Worm (Caenorhabditis elegans) whole organism, L1 larva: ENCODE results near the gene pud-1.2.
"Not testable (repeated sequence)": the region's sequence is repeated elsewhere in the genome, so short reads cannot be mapped to it uniquely, and the experiment has no call there.

Experiments
- C04F5.9 ChIP-seq: sonication (generic microtip); optimal IDR thresholded peaks from 2 replicates; lab custom pipeline; 2016; ENCODE audit warnings: missing genetic modification characterization, missing compliant biosample characterization
- alr-1 ChIP-seq: fragments of 200-800 bp; sonication (Bioruptor generic); optimal IDR thresholded peaks from 2 replicates; lab custom pipeline; 2018; ENCODE audit warnings: borderline replicate concordance, mild to moderate bottlenecking, missing genetic modification characterization, missing compliant biosample characterization
- ceh-63 ChIP-seq: fragments of 200-800 bp; sonication (Bioruptor generic); optimal IDR thresholded peaks from 2 replicates; lab custom pipeline; 2018; ENCODE audit warnings: mild to moderate bottlenecking, missing genetic modification characterization, missing compliant biosample characterization
- ceh-8 ChIP-seq: fragments of 200-800 bp; sonication (Bioruptor generic); optimal IDR thresholded peaks from 2 replicates; lab custom pipeline; 2018; ENCODE audit warnings: mild to moderate bottlenecking, missing genetic modification characterization, moderate library complexity, missing compliant biosample characterization
- ceh-82 ChIP-seq, 3 experiments: fragments of 150-350 bp in 1 of 3; sonication (generic microtip) in 2 of 3; optimal IDR thresholded peaks; 2 replicates each; lab custom pipeline; 2014 to 2017; ENCODE audit warnings: missing biosample characterization in 3 of 3, missing genetic modification characterization in 3 of 3
- efl-3 ChIP-seq: fragments of 200-800 bp; sonication (Bioruptor generic); optimal IDR thresholded peaks from 2 replicates; lab custom pipeline; 2018; ENCODE audit warnings: mild to moderate bottlenecking, missing genetic modification characterization, missing compliant biosample characterization
- elt-2 ChIP-seq: sonication (generic microtip); optimal IDR thresholded peaks from 2 replicates; lab custom pipeline; 2016; ENCODE audit warnings: missing genetic modification characterization, mild to moderate bottlenecking, inconsistent platforms, missing compliant biosample characterization, missing genetic modification reagents
- ets-5 ChIP-seq: fragments of 200-800 bp; sonication (Bioruptor generic); IDR thresholded peaks from 2 replicates; pipeline ENCODE4 v1.3.6; 2022; ENCODE audit warnings: missing genetic modification characterization, missing compliant biosample characterization
- fkh-10 ChIP-seq: sonication (generic microtip); optimal IDR thresholded peaks from 2 replicates; lab custom pipeline; 2017; ENCODE audit warnings: missing biosample characterization, missing genetic modification reagents, missing genetic modification characterization
- fos-1 ChIP-seq: fragments of 150-350 bp; optimal IDR thresholded peaks from 2 replicates; lab custom pipeline; 2014; ENCODE audit warnings: missing biosample characterization, missing genetic modification characterization
- grh-1 ChIP-seq: fragments of 200-800 bp; sonication (Bioruptor generic); IDR thresholded peaks from 2 replicates; pipeline ENCODE4 v1.3.6; 2022; ENCODE audit warnings: missing genetic modification reagents, missing genetic modification characterization, missing compliant biosample characterization
- hlh-17 ChIP-seq: fragments of 200-800 bp; sonication (Bioruptor generic); optimal IDR thresholded peaks from 2 replicates; lab custom pipeline; 2018; ENCODE audit warnings: missing genetic modification characterization, mild to moderate bottlenecking, missing compliant biosample characterization, moderate library complexity, borderline replicate concordance
- hpl-2 ChIP-seq: fragments of 150-350 bp; optimal IDR thresholded peaks from 2 replicates; lab custom pipeline; 2014; ENCODE audit warnings: missing biosample characterization, missing genetic modification reagents, missing genetic modification characterization
- irx-1 ChIP-seq: sonication (generic microtip); optimal IDR thresholded peaks from 2 replicates; lab custom pipeline; 2016; ENCODE audit warnings: missing genetic modification characterization, missing compliant biosample characterization
- lin-13 ChIP-seq: fragments of 150-350 bp; optimal IDR thresholded peaks from 2 replicates; lab custom pipeline; 2014; ENCODE audit warnings: missing biosample characterization, missing genetic modification reagents, missing genetic modification characterization
- mdl-1 ChIP-seq, 2 experiments: fragments of 150-350 bp; optimal IDR thresholded peaks; 2 replicates each; lab custom pipeline; 2014 to 2017; ENCODE audit warnings: missing biosample characterization in 2 of 2, missing genetic modification characterization in 2 of 2, inconsistent platforms in 1 of 2
- mep-1 ChIP-seq: fragments of 150-350 bp; optimal IDR thresholded peaks from 2 replicates; lab custom pipeline; 2014; ENCODE audit warnings: missing biosample characterization, missing genetic modification characterization
- nhr-12 ChIP-seq: sonication (generic microtip); optimal IDR thresholded peaks from 2 replicates; lab custom pipeline; 2017; ENCODE audit warnings: missing biosample characterization, missing genetic modification characterization
- nhr-20 ChIP-seq: sonication (generic microtip); optimal IDR thresholded peaks from 2 replicates; lab custom pipeline; 2016; ENCODE audit warnings: mild to moderate bottlenecking, missing genetic modification characterization, missing compliant biosample characterization
- nhr-47 ChIP-seq: sonication (generic microtip); optimal IDR thresholded peaks from 2 replicates; lab custom pipeline; 2016; ENCODE audit warnings: mild to moderate bottlenecking, missing genetic modification characterization, moderate library complexity, missing compliant biosample characterization
- nhr-71 ChIP-seq: sonication (generic microtip); optimal IDR thresholded peaks from 2 replicates; lab custom pipeline; 2016; ENCODE audit warnings: mild to moderate bottlenecking, missing genetic modification characterization, moderate library complexity, missing compliant biosample characterization
- nhr-76 ChIP-seq: sonication (generic microtip); optimal IDR thresholded peaks from 2 replicates; lab custom pipeline; 2017; ENCODE audit warnings: missing biosample characterization, missing genetic modification characterization
- nhr-90 ChIP-seq: sonication (generic microtip); optimal IDR thresholded peaks from 2 replicates; lab custom pipeline; 2016; ENCODE audit warnings: mild to moderate bottlenecking, missing genetic modification characterization, missing compliant biosample characterization; ENCODE audit not compliant: poor library complexity
- rnt-1 ChIP-seq: sonication (generic microtip); optimal IDR thresholded peaks from 2 replicates; lab custom pipeline; 2016; ENCODE audit warnings: mild to moderate bottlenecking, missing genetic modification characterization, moderate library complexity, missing compliant biosample characterization
- sup-37 ChIP-seq: fragments of 200-800 bp; sonication (Bioruptor generic); optimal IDR thresholded peaks from 2 replicates; lab custom pipeline; 2018; ENCODE audit warnings: mild to moderate bottlenecking, missing genetic modification characterization, missing compliant biosample characterization
- tbx-2 ChIP-seq: sonication (generic microtip); optimal IDR thresholded peaks from 2 replicates; lab custom pipeline; 2016; ENCODE audit warnings: missing genetic modification characterization, missing compliant biosample characterization
- unc-130 ChIP-seq: fragments of 150-350 bp; optimal IDR thresholded peaks from 2 replicates; lab custom pipeline; 2017; ENCODE audit warnings: missing biosample characterization, missing genetic modification characterization, inconsistent platforms
- unc-30 ChIP-seq: sonication (generic microtip); optimal IDR thresholded peaks from 2 replicates; lab custom pipeline; 2017; ENCODE audit warnings: missing biosample characterization, missing genetic modification characterization
- unc-62 ChIP-seq: fragments of 150-350 bp; optimal IDR thresholded peaks from 2 replicates; lab custom pipeline; 2014; ENCODE audit warnings: missing biosample characterization, missing genetic modification reagents, missing genetic modification characterization
- unc-98 ChIP-seq: fragments of 200-800 bp; sonication (Bioruptor generic); IDR thresholded peaks from 2 replicates; pipeline ENCODE4 v1.3.6; 2022; ENCODE audit warnings: missing genetic modification characterization, missing compliant biosample characterization
- vab-15 ChIP-seq: sonication (generic microtip); optimal IDR thresholded peaks from 2 replicates; lab custom pipeline; 2017; ENCODE audit warnings: missing genotype, mild to moderate bottlenecking, missing genetic modification characterization, missing compliant biosample characterization
- xbp-1 ChIP-seq: sonication (generic microtip); optimal IDR thresholded peaks from 2 replicates; lab custom pipeline; 2016; ENCODE audit warnings: missing genetic modification characterization, missing compliant biosample characterization
- zag-1 ChIP-seq: fragments of 150-350 bp; optimal IDR thresholded peaks from 2 replicates; lab custom pipeline; 2014; ENCODE audit warnings: missing biosample characterization, missing genetic modification characterization
- zip-4 ChIP-seq: fragments of 200-800 bp; sonication (Bioruptor generic); optimal IDR thresholded peaks from 2 replicates; lab custom pipeline; 2018; ENCODE audit warnings: mild to moderate bottlenecking, missing genetic modification characterization, moderate library complexity, missing compliant biosample characterization

Gene pud-1.2

ce11 chrV:2322466-2322865 is at the start of gene pud-1.2:
Gene pud-1.2 (minus strand): TSS chrV:2322566.
- not testable (repeated sequence) for TF ChIP-seq rnt-1 (tag; lab: Kevin White, UChicago); ets-5 (GFP tag; lab: Robert Waterston, UW); nhr-90 (tag; lab: Kevin White, UChicago)

- TF ChIP-seq sup-37 (GFP tag; lab: Kevin White, UChicago): no peak
- TF ChIP-seq tbx-2: no peak
- TF ChIP-seq zag-1 (tag; lab: Kevin White, UChicago): no peak
- no peak for TF ChIP-seq vab-15 (tag; lab: Kevin White, UChicago)
- TF ChIP-seq elt-2 (tag; lab: Kevin White, UChicago): no peak
- no peak for TF ChIP-seq ceh-8 (GFP tag; lab: Kevin White, UChicago)
- TF ChIP-seq hlh-17 (GFP tag; lab: Kevin White, UChicago): no peak
- TF ChIP-seq nhr-20 (tag; lab: Kevin White, UChicago): no peak
- no peak for TF ChIP-seq ceh-63
- TF ChIP-seq mdl-1 (tag; optimal IDR thresholded peaks at IDR 0.05; lab: Kevin White, UChicago): no peak
- no peak for TF ChIP-seq nhr-71 (tag; lab: Kevin White, UChicago)
- TF ChIP-seq fkh-10 (GFP tag; lab: Kevin White, UChicago): no peak
These were observed 21.2 kb upstream of the pud-1.2 start for ce11 chrV:2343572-2343971.

DNA sequence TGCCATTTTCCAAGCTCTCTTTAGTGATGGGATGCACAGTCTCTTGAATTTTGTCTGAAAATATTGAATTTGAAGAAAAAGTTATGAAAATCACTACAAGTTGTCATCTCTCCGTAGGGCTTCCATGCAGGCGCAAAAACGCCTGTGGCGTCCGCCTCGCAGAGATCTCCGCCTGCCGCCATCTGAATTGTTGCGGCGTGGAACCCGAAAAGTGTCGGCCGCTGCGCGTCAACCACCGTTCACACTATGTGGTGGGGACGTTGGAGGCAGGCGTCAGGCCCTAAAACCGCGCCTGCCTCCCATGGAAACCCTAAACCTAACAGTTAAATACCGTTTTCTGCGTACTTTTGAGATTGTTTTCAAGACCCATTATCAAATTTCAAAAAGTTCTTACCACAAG is 19.7 kb upstream of the pud-1.2 start:
- TF ChIP-seq rnt-1 (tag; lab: Kevin White, UChicago) (no peak), unc-30 (no peak), zip-4 (GFP tag; lab: Kevin White, UChicago) (no peak), vab-15 (tag; lab: Kevin White, UChicago) (no peak), unc-130 (tag; lab: Kevin White, UChicago) (no peak), nhr-90 (tag; lab: Kevin White, UChicago) (no peak), mep-1 (tag; lab: Kevin White, UChicago) (no peak), tbx-2 (no peak), nhr-12 (tag; lab: Kevin White, UChicago) (no peak), xbp-1 (tag; lab: Kevin White, UChicago) (no peak), ceh-82 (tag; optimal IDR thresholded peaks at IDR 0.05; lab: Kevin White, UChicago) (no peak), fkh-10 (GFP tag; lab: Kevin White, UChicago) (no peak)

ce11 chrV:2341285-2341684 is 18.9 kb upstream of the pud-1.2 start, which contains the start of gene irld-30:
Gene irld-30 (minus strand): TSS chrV:2341385.
- TF ChIP-seq C04F5.9 (tag; lab: Kevin White, UChicago): no peak
- no peak for TF ChIP-seq efl-3
- no peak for TF ChIP-seq fos-1 (tag; lab: Kevin White, UChicago)
- TF ChIP-seq nhr-47 (tag; lab: Kevin White, UChicago): no peak
- no peak for TF ChIP-seq alr-1 (tag; lab: Kevin White, UChicago)
- TF ChIP-seq lin-13 (GFP tag; lab: Kevin White, UChicago): no peak
- TF ChIP-seq irx-1 (tag; lab: Kevin White, UChicago): no peak
- no peak for TF ChIP-seq unc-62 (GFP tag; lab: Kevin White, UChicago)
- no peak for TF ChIP-seq grh-1 (GFP tag; lab: Robert Waterston, UW)
- TF ChIP-seq nhr-76: no peak
- no peak for TF ChIP-seq hpl-2
- TF ChIP-seq vab-15 (tag; lab: Kevin White, UChicago): no peak
- TF ChIP-seq unc-98 (GFP tag; lab: Robert Waterston, UW): no peak
- TF ChIP-seq mdl-1 (tag; optimal IDR thresholded peaks at IDR 0.05; lab: Kevin White, UChicago): no peak
